Fruit fly (Drosophila melanogaster) whole organism, embryonic: ENCODE measurements around the gene COX7AL2.

Source experiments
- Abd-B ChIP-seq: fragments of 200-800 bp; sonication (Bioruptor generic); optimal IDR thresholded peaks from 2 replicates; lab custom pipeline; 2018; ENCODE audit warnings: missing biosample characterization, mild to moderate bottlenecking, missing genetic modification characterization, moderate library complexity
- C15 ChIP-seq: fragments of 200-800 bp; sonication (Bioruptor generic); IDR thresholded peaks from 3 replicates; pipeline ENCODE4 v1.3.6; 2022; ENCODE audit warnings: missing biosample characterization, missing genetic modification characterization
- CG10321 ChIP-seq: fragments of 200-800 bp; sonication (Bioruptor generic); IDR thresholded peaks from 2 replicates; pipeline ENCODE4 v1.3.6; 2022; ENCODE audit warnings: missing biosample characterization, missing genetic modification characterization
- CG10979 ChIP-seq: fragments of 200-800 bp; sonication (Bioruptor generic); optimal IDR thresholded peaks from 2 replicates; lab custom pipeline; 2018; ENCODE audit warnings: missing biosample characterization, mild to moderate bottlenecking, missing genetic modification characterization, moderate library complexity
- CG17361 ChIP-seq: fragments of 200-800 bp; sonication (Bioruptor generic); IDR thresholded peaks from 3 replicates; pipeline ENCODE4 v1.3.6; 2022; ENCODE audit warnings: missing biosample characterization, missing genetic modification characterization
- CG17829 ChIP-seq: fragments of 200-800 bp; optimal IDR thresholded peaks from 2 replicates; lab custom pipeline; 2019; ENCODE audit warnings: missing biosample characterization, mild to moderate bottlenecking, missing genetic modification characterization, moderate library complexity
- CG2889 ChIP-seq: fragments of 200-800 bp; sonication (Bioruptor generic); IDR thresholded peaks from 3 replicates; pipeline ENCODE4 v1.3.6; 2022; ENCODE audit warnings: missing biosample characterization, missing genetic modification characterization
- CG30020 ChIP-seq: fragments of 200-800 bp; optimal IDR thresholded peaks from 2 replicates; lab custom pipeline; 2019; ENCODE audit warnings: missing biosample characterization, mild to moderate bottlenecking, missing genetic modification characterization, moderate library complexity
- CG33557 ChIP-seq: fragments of 200-800 bp; sonication (Bioruptor generic); optimal IDR thresholded peaks from 2 replicates; lab custom pipeline; 2019; ENCODE audit warnings: missing biosample characterization, mild to moderate bottlenecking, missing genetic modification characterization, moderate library complexity
- CG4617 ChIP-seq: fragments of 200-800 bp; sonication (Bioruptor generic); optimal IDR thresholded peaks from 3 replicates; lab custom pipeline; 2016; ENCODE audit warnings: missing biosample characterization, missing genetic modification characterization, borderline replicate concordance
- CG4707 ChIP-seq: fragments of 200-800 bp; sonication (Bioruptor generic); optimal IDR thresholded peaks from 2 replicates; lab custom pipeline; 2018; ENCODE audit warnings: missing biosample characterization, mild to moderate bottlenecking, missing genetic modification characterization, moderate library complexity
- CG6272 ChIP-seq: fragments of 200-800 bp; sonication (Bioruptor generic); IDR thresholded peaks from 2 replicates; pipeline ENCODE4 v1.3.6; 2022; ENCODE audit warnings: missing biosample characterization, missing genetic modification characterization
- CG6791 ChIP-seq: fragments of 200-800 bp; sonication (Bioruptor generic); IDR thresholded peaks from 3 replicates; pipeline ENCODE4 v1.3.6; 2022; ENCODE audit warnings: missing biosample characterization, missing genetic modification characterization; ENCODE audit not compliant: partially characterized antibody
- CG7271 ChIP-seq: fragments of 200-800 bp; sonication (Bioruptor generic); optimal IDR thresholded peaks from 2 replicates; lab custom pipeline; 2018; ENCODE audit warnings: missing biosample characterization, mild to moderate bottlenecking, missing genetic modification characterization, moderate library complexity
- CG7372 ChIP-seq: fragments of 200-800 bp; sonication (Bioruptor generic); IDR thresholded peaks from 2 replicates; pipeline ENCODE4 v1.3.6; 2022; ENCODE audit warnings: missing biosample characterization, missing genetic modification characterization
- CG9437 ChIP-seq: fragments of 200-800 bp; sonication (Bioruptor generic); optimal IDR thresholded peaks from 2 replicates; lab custom pipeline; 2018; ENCODE audit warnings: missing biosample characterization, mild to moderate bottlenecking, missing genetic modification characterization
- CG9727 ChIP-seq: fragments of 200-800 bp; sonication (Bioruptor generic); optimal IDR thresholded peaks from 3 replicates; lab custom pipeline; 2017; ENCODE audit warnings: missing biosample characterization, mild to moderate bottlenecking, missing genetic modification characterization
- CTCF ChIP-seq: fragments of 200-800 bp; sonication (Bioruptor generic); optimal IDR thresholded peaks from 2 replicates; lab custom pipeline; 2017; ENCODE audit warnings: missing biosample characterization, mild to moderate bottlenecking, missing genetic modification characterization, moderate library complexity
- Camta ChIP-seq: fragments of 200-800 bp; sonication (Bioruptor generic); optimal IDR thresholded peaks from 2 replicates; lab custom pipeline; 2016; ENCODE audit warnings: missing biosample characterization, missing genetic modification characterization
- CkIIα-i1 ChIP-seq: fragments of 200-800 bp; sonication (Bioruptor generic); IDR thresholded peaks from 2 replicates; pipeline ENCODE4 v1.3.6; 2022; ENCODE audit warnings: missing biosample characterization, missing genetic modification characterization
- Doc3 ChIP-seq: fragments of 200-800 bp; sonication (Bioruptor generic); IDR thresholded peaks from 3 replicates; pipeline ENCODE4 v1.3.6; 2022; ENCODE audit warnings: missing biosample characterization, missing genetic modification characterization; ENCODE audit not compliant: partially characterized antibody
- ERR ChIP-seq: fragments of 200-800 bp; sonication (Bioruptor generic); optimal IDR thresholded peaks from 2 replicates; lab custom pipeline; 2016; ENCODE audit warnings: missing biosample characterization, missing genetic modification characterization
- Ets65A ChIP-seq: fragments of 200-800 bp; sonication (Bioruptor generic); peaks from one replicate; lab custom pipeline; 2016; ENCODE audit warnings: missing biosample characterization, missing genetic modification characterization
- Fer1 ChIP-seq: fragments of 200-800 bp; sonication (Bioruptor generic); optimal IDR thresholded peaks from 2 replicates; lab custom pipeline; 2017; ENCODE audit warnings: missing biosample characterization, mild to moderate bottlenecking, missing genetic modification characterization
- HLH54F ChIP-seq: fragments of 200-800 bp; sonication (Bioruptor generic); optimal IDR thresholded peaks from 3 replicates; lab custom pipeline; 2016; ENCODE audit warnings: missing biosample characterization, missing genetic modification characterization
- Jarid2 ChIP-seq: fragments of 200-800 bp; sonication (Bioruptor generic); optimal IDR thresholded peaks from 3 replicates; lab custom pipeline; 2017; ENCODE audit warnings: mild to moderate bottlenecking, missing biosample characterization, missing genetic modification reagents, missing genetic modification characterization
- NC2α ChIP-seq: fragments of 200-800 bp; sonication (Bioruptor generic); optimal IDR thresholded peaks from 2 replicates; lab custom pipeline; 2016; ENCODE audit warnings: missing biosample characterization, missing genetic modification characterization
- Oli ChIP-seq: fragments of 200-800 bp; sonication (Bioruptor generic); optimal IDR thresholded peaks from 2 replicates; lab custom pipeline; 2018; ENCODE audit warnings: missing biosample characterization, mild to moderate bottlenecking, missing genetic modification characterization, moderate library complexity
- Trl ChIP-seq, 3 experiments: fragments of >200 bp in 2 of 3; fragments of 200-800 bp in 1 of 3; sonication (Bioruptor generic) in 1 of 3; optimal IDR thresholded peaks; 2 replicates in 1 of 3; 3 replicates in 2 of 3; lab custom pipeline; 2016 to 2017; ENCODE audit warnings: missing biosample characterization in 1 of 3, missing genetic modification characterization in 1 of 3
- ab ChIP-seq: fragments of 200-800 bp; sonication (Bioruptor generic); optimal IDR thresholded peaks from 2 replicates; lab custom pipeline; 2016; ENCODE audit warnings: missing biosample characterization, missing genetic modification characterization
- ap ChIP-seq: fragments of 200-800 bp; sonication (Bioruptor generic); IDR thresholded peaks from 2 replicates; pipeline ENCODE4 v1.3.6; 2022; ENCODE audit warnings: missing biosample characterization, missing genetic modification characterization
- ash1 ChIP-seq: fragments of 200-800 bp; sonication (Bioruptor generic); optimal IDR thresholded peaks from 2 replicates; lab custom pipeline; 2018; ENCODE audit warnings: missing biosample characterization, mild to moderate bottlenecking, missing genetic modification characterization
- bbx ChIP-seq: fragments of 200-800 bp; sonication (Bioruptor generic); IDR thresholded peaks from 2 replicates; pipeline ENCODE4 v1.3.6; 2022; ENCODE audit warnings: missing biosample characterization, missing genetic modification characterization; ENCODE audit not compliant: partially characterized antibody
- cad ChIP-seq: fragments of >200 bp; optimal IDR thresholded peaks from 2 replicates; lab custom pipeline; 2017; ENCODE audit warnings: missing biosample characterization, missing genetic modification characterization
- ci ChIP-seq: fragments of 200-800 bp; sonication (Bioruptor generic); IDR thresholded peaks from 3 replicates; pipeline ENCODE4 v1.3.6; 2022; ENCODE audit warnings: missing biosample characterization, missing genetic modification characterization
- crol ChIP-seq: fragments of 200-800 bp; sonication (Bioruptor generic); IDR thresholded peaks from 2 replicates; pipeline ENCODE4 v1.3.6; 2022; ENCODE audit warnings: missing biosample characterization, missing genetic modification characterization
- da ChIP-seq: fragments of 200-800 bp; sonication (Bioruptor generic); optimal IDR thresholded peaks from 2 replicates; lab custom pipeline; 2016; ENCODE audit warnings: missing biosample characterization, missing genetic modification characterization
- gfzf ChIP-seq: fragments of 200-800 bp; sonication (Bioruptor generic); optimal IDR thresholded peaks from 2 replicates; lab custom pipeline; 2016; ENCODE audit warnings: missing biosample characterization, mild to moderate bottlenecking, missing genetic modification characterization, moderate library complexity
- kay ChIP-seq: fragments of 200-800 bp; sonication (Bioruptor generic); optimal IDR thresholded peaks from 2 replicates; lab custom pipeline; 2016; ENCODE audit warnings: missing biosample characterization, missing genetic modification characterization
- kni ChIP-seq: fragments of 200-800 bp; sonication (Bioruptor generic); optimal IDR thresholded peaks from 3 replicates; lab custom pipeline; 2017; ENCODE audit warnings: mild to moderate bottlenecking, missing biosample characterization, missing genetic modification reagents, missing genetic modification characterization
- lab ChIP-seq: fragments of 200-800 bp; sonication (Bioruptor generic); optimal IDR thresholded peaks from 3 replicates; lab custom pipeline; 2017; ENCODE audit warnings: missing biosample characterization, missing genetic modification characterization, mild to moderate bottlenecking, moderate library complexity, missing genetic modification reagents
- lbe ChIP-seq: fragments of 200-800 bp; sonication (Bioruptor generic); optimal IDR thresholded peaks from 2 replicates; lab custom pipeline; 2016; ENCODE audit warnings: missing biosample characterization, mild to moderate bottlenecking, missing genetic modification characterization
- pfk ChIP-seq: fragments of 200-800 bp; sonication (Bioruptor generic); optimal IDR thresholded peaks from 2 replicates; lab custom pipeline; 2018; ENCODE audit warnings: missing biosample characterization, mild to moderate bottlenecking, missing genetic modification characterization, moderate library complexity
- pnt ChIP-seq: fragments of 200-800 bp; sonication (Bioruptor generic); optimal IDR thresholded peaks from 3 replicates; lab custom pipeline; 2016; ENCODE audit warnings: missing biosample characterization, missing genetic modification characterization
- repo ChIP-seq: fragments of 200-800 bp; sonication (Bioruptor generic); optimal IDR thresholded peaks from 2 replicates; lab custom pipeline; 2016; ENCODE audit warnings: missing biosample characterization, missing genetic modification characterization
- rib ChIP-seq: fragments of 200-800 bp; sonication (Bioruptor generic); IDR thresholded peaks from 2 replicates; pipeline ENCODE4 v1.3.6; 2022; ENCODE audit warnings: missing biosample characterization, missing genetic modification characterization
- salm ChIP-seq: fragments of 200-800 bp; sonication (Bioruptor generic); optimal IDR thresholded peaks from 2 replicates; lab custom pipeline; 2018; ENCODE audit warnings: missing biosample characterization, mild to moderate bottlenecking, missing genetic modification characterization
- sc ChIP-seq, 3 experiments: fragments of >200 bp in 2 of 3; fragments of 200-800 bp in 1 of 3; sonication (Bioruptor generic) in 1 of 3; optimal IDR thresholded peaks; 2 replicates in 2 of 3; 3 replicates in 1 of 3; lab custom pipeline; 2017; ENCODE audit warnings: mild to moderate bottlenecking in 1 of 3, missing biosample characterization in 1 of 3, missing genetic modification characterization in 1 of 3, missing genetic modification reagents in 1 of 3
- sd ChIP-seq: fragments of 200-800 bp; sonication (Bioruptor generic); optimal IDR thresholded peaks from 3 replicates; lab custom pipeline; 2018; ENCODE audit warnings: missing biosample characterization, mild to moderate bottlenecking, missing genetic modification characterization, moderate library complexity
- tx ChIP-seq: fragments of 200-800 bp; sonication (Bioruptor generic); optimal IDR thresholded peaks from 2 replicates; lab custom pipeline; 2016; ENCODE audit warnings: missing biosample characterization, missing genetic modification characterization
- vnd ChIP-seq: fragments of 200-800 bp; sonication (Bioruptor generic); IDR thresholded peaks from 3 replicates; pipeline ENCODE4 v1.3.6; 2022; ENCODE audit warnings: missing biosample characterization, missing genetic modification characterization; ENCODE audit not compliant: partially characterized antibody

Gene COX7AL2

dm6 chr2L:2189100-2189499 lies 8.6 kb downstream of the COX7AL2 start (continued):
- no peak for TF ChIP-seq bbx (GFP tag; lab: Robert Waterston, UW)
- TF ChIP-seq CkIIα-i1 (GFP tag; lab: Robert Waterston, UW), result no peak
- no peak for TF ChIP-seq salm
- TF ChIP-seq Abd-B (GFP tag; lab: Kevin White, UChicago), result peak; percentile 54
- no peak for TF ChIP-seq sc (optimal IDR thresholded peaks at IDR 0.05; lab: Kevin White, UChicago)
- peak; percentile 72 for TF ChIP-seq sc (GFP tag; optimal IDR thresholded peaks at IDR 0.05; lab: Kevin White, UChicago)
- TF ChIP-seq cad (GFP tag; lab: Kevin White, UChicago), result no peak
- peak; percentile 65 for TF ChIP-seq Oli (tag; lab: Kevin White, UChicago)
- TF ChIP-seq CG7271 (tag; lab: Kevin White, UChicago), result no peak
- TF ChIP-seq CG30020 (tag; lab: Kevin White, UChicago), result peak; percentile 22
- TF ChIP-seq CG7372, result peak; percentile 23; the same call in 1 of the 2 replicates
- TF ChIP-seq rib (GFP tag; lab: Robert Waterston, UW), result no peak
- no peak for TF ChIP-seq ap (GFP tag; lab: Robert Waterston, UW)
- no peak for TF ChIP-seq gfzf (GFP tag; lab: Kevin White, UChicago)
- TF ChIP-seq CG17829 (tag; lab: Kevin White, UChicago), result peak; percentile 88
- no peak for TF ChIP-seq CG6791 (GFP tag; lab: Robert Waterston, UW)
- no peak for TF ChIP-seq vnd (GFP tag; lab: Robert Waterston, UW)
- peak; percentile 19 for TF ChIP-seq lab
- no peak for TF ChIP-seq CG9437 (GFP tag; lab: Kevin White, UChicago)
- peak; percentile 11 for TF ChIP-seq ab (GFP tag; lab: Kevin White, UChicago)
- TF ChIP-seq pfk (GFP tag; lab: Kevin White, UChicago), result no peak
- TF ChIP-seq CG9727 (GFP tag; lab: Kevin White, UChicago), result peak; percentile 76
- peak; percentile 86 for TF ChIP-seq CG33557 (GFP tag; lab: Kevin White, UChicago)
- TF ChIP-seq CG17361, result peak; percentile 62; the same call in 2 of the 3 replicates
- TF ChIP-seq kay (GFP tag; lab: Kevin White, UChicago), result peak; percentile 25
- peak; percentile 6 for TF ChIP-seq lbe
- TF ChIP-seq CG4707 (GFP tag; lab: Kevin White, UChicago), result peak; percentile 42
- no peak for TF ChIP-seq crol (GFP tag; lab: Robert Waterston, UW)
- TF ChIP-seq sd (tag; lab: Kevin White, UChicago), result no peak
- no peak for TF ChIP-seq CG6272 (GFP tag; lab: Robert Waterston, UW)
- TF ChIP-seq ci, result peak; percentile 77
- no peak for TF ChIP-seq CG2889 (GFP tag; lab: Robert Waterston, UW)
- peak; percentile 91 for TF ChIP-seq CG10979 (tag; lab: Kevin White, UChicago)
- TF ChIP-seq CG10321 (GFP tag; lab: Robert Waterston, UW), result no peak
- peak; percentile 66 for TF ChIP-seq pnt (GFP tag; lab: Kevin White, UChicago)
- peak; percentile 93 for TF ChIP-seq Ets65A
- TF ChIP-seq ERR (GFP tag; lab: Kevin White, UChicago), result no peak
- TF ChIP-seq repo (GFP tag; lab: Kevin White, UChicago), result peak; percentile 55
- no peak for TF ChIP-seq da
- TF ChIP-seq kni (GFP tag; lab: Kevin White, UChicago), result peak; percentile 68
- no peak for TF ChIP-seq CTCF
- peak; percentile 4 for TF ChIP-seq CG4617 (GFP tag; lab: Kevin White, UChicago)
- no peak for TF ChIP-seq ash1
- no peak for TF ChIP-seq Trl (optimal IDR thresholded peaks at IDR 0.05; lab: Kevin White, UChicago)
- TF ChIP-seq Trl (GFP tag; optimal IDR thresholded peaks at IDR 0.05; lab: Kevin White, UChicago), result peak; percentile 73
- no peak for TF ChIP-seq C15 (GFP tag; lab: Robert Waterston, UW)
- TF ChIP-seq NC2α (GFP tag; lab: Kevin White, UChicago), result no peak
- TF ChIP-seq Fer1 (GFP tag; lab: Kevin White, UChicago), result no peak
- TF ChIP-seq tx, result peak; percentile 7
- TF ChIP-seq Doc3, result no peak
- no peak for TF ChIP-seq Jarid2 (GFP tag; lab: Kevin White, UChicago)
- no peak for TF ChIP-seq HLH54F (GFP tag; lab: Kevin White, UChicago)
- TF ChIP-seq Camta, result peak; percentile 57
